Worm (Caenorhabditis elegans) whole organism, mixed stage, embryonic: ENCODE data around the gene Y45G5AM.7.

Experiments
- blmp-1 ChIP-seq: fragments of 150-350 bp; optimal IDR thresholded peaks from 2 replicates; lab custom pipeline; 2014; ENCODE audit warnings: missing biosample characterization, missing genetic modification characterization
- elt-1 ChIP-seq: sonication (generic microtip); optimal IDR thresholded peaks from 2 replicates; lab custom pipeline; 2017; ENCODE audit warnings: missing genetic modification characterization, mild to moderate bottlenecking, missing compliant biosample characterization, antibody characterized with exemption, moderate library complexity, borderline replicate concordance; ENCODE audit not compliant: insufficient read depth
- elt-3 ChIP-seq: fragments of 150-350 bp; optimal IDR thresholded peaks from 2 replicates; lab custom pipeline; 2014; ENCODE audit warnings: missing biosample characterization, missing genetic modification characterization
- lin-13 ChIP-seq: fragments of 150-350 bp; optimal IDR thresholded peaks from 2 replicates; lab custom pipeline; 2014; ENCODE audit warnings: missing biosample characterization, missing genetic modification characterization
- mab-5 ChIP-seq: fragments of 150-350 bp; optimal IDR thresholded peaks from 2 replicates; lab custom pipeline; 2014; ENCODE audit warnings: missing biosample characterization, missing genetic modification characterization
- mls-2 ChIP-seq: sonication (generic microtip); optimal IDR thresholded peaks from 2 replicates; lab custom pipeline; 2016; ENCODE audit warnings: mild to moderate bottlenecking, missing genetic modification characterization, moderate library complexity, missing compliant biosample characterization
- nhr-2 ChIP-seq: fragments of 150-350 bp; optimal IDR thresholded peaks from 2 replicates; lab custom pipeline; 2014; ENCODE audit warnings: missing biosample characterization, missing genetic modification characterization
- pha-4 ChIP-seq: fragments of 150-350 bp; optimal IDR thresholded peaks from 2 replicates; lab custom pipeline; 2018; ENCODE audit warnings: missing biosample characterization, missing genetic modification reagents, missing genetic modification characterization
- snpc-4 ChIP-seq: fragments of 150-350 bp; optimal IDR thresholded peaks from 2 replicates; lab custom pipeline; 2014; ENCODE audit warnings: missing biosample characterization, missing genetic modification characterization
- unc-62 ChIP-seq: fragments of 150-350 bp; optimal IDR thresholded peaks from 2 replicates; lab custom pipeline; 2014; ENCODE audit warnings: missing biosample characterization, missing genetic modification reagents, missing genetic modification characterization

ce11 chrV:4187144-4187485, 17.1 kb upstream of the Y45G5AM.7 start, which contains the start of gene nhr-114:
- TF ChIP-seq elt-1 (tag; lab: Kevin White, UChicago) = no peak
- no peak for TF ChIP-seq blmp-1 (tag; lab: Kevin White, UChicago)
- no peak for TF ChIP-seq unc-62 (GFP tag; lab: Kevin White, UChicago)
- no peak for TF ChIP-seq nhr-2 (tag; lab: Kevin White, UChicago)
- no peak for TF ChIP-seq snpc-4 (tag; lab: Kevin White, UChicago)
- TF ChIP-seq mab-5 (tag; lab: Kevin White, UChicago) = no peak
- no peak for TF ChIP-seq lin-13
- TF ChIP-seq mls-2 (tag; lab: Kevin White, UChicago) = no peak
- no peak for TF ChIP-seq elt-3 (tag; lab: Kevin White, UChicago)
- TF ChIP-seq pha-4 = no peak
